Fruit fly (Drosophila melanogaster): Measurements from ENCODE around the gene kar.
A peak's percentile ranks its signal among the peaks of the same experiment; 100 is the strongest.

kar gene

DNA sequence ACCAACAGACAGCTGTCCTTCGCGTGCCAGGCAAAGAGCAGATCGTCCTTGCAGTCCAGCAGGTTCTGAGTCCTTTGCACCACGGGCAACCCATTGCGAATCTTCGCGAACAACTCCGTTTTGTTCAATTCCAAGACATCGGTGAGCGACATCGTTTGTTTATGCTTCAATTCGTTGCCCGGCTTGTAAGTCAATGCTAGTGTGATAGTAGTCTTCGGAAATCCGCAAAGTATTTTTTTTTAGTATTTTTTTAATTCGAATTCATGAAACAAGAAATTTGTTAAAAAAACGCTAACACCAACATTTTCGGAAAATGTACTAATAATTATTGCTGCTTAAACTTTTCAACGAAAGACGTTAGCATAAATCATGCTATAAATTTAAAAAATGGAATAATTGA is 10.3 kb downstream of the kar start, which contains the start of gene mbo (continued):
- no peak for TF ChIP-seq CG11723 (GFP tag; optimal IDR thresholded peaks at IDR 0.05)
- no peak for TF ChIP-seq nerfin-2 (GFP tag; IDR thresholded peaks at IDR 0.05; ENCODE audit: partially characterized antibody)
- peak; percentile 36 for TF ChIP-seq Dp (GFP tag; optimal IDR thresholded peaks at IDR 0.05)
- no peak for TF ChIP-seq nmo (GFP tag; optimal IDR thresholded peaks at IDR 0.05)
- peak; percentile 13 for TF ChIP-seq Myb (GFP tag; optimal IDR thresholded peaks at IDR 0.05)
- no peak for TF ChIP-seq CG10274 (GFP tag; optimal IDR thresholded peaks at IDR 0.05)
- no peak for TF ChIP-seq D19A (tag; optimal IDR thresholded peaks at IDR 0.05)
- no peak for TF ChIP-seq Xrp1 (GFP tag; IDR thresholded peaks at IDR 0.05)
- no peak for TF ChIP-seq crc (GFP tag; optimal IDR thresholded peaks at IDR 0.05)
- no peak for TF ChIP-seq CG2889 (GFP tag; IDR thresholded peaks at IDR 0.05)
- TF ChIP-seq Hey (tag; optimal IDR thresholded peaks at IDR 0.05) = no peak

DNA sequence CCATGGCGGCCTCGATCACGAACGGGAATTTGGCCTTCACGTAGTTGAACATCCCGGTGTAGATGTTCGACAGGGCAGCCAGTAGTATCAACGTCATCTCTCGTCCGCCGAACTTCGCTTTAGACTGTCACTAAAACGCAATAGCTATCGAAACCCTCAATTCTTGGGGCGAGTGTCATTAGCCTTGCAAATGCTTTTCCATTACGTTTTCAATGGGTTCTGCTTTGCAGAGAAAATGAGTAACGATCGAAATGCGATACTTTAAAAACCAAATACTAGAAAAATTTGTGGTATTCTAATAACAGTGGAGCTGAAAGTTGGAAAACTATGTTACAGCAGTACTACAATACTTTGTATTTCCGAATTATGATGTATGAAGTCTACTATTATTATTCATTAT is 13.0 kb downstream of the kar start, which contains the start of gene CG43630:
Gene CG43630 (minus strand): TSS at position 101 of the 400 bp plus-strand sequence.
- TF ChIP-seq NC2β (GFP tag; optimal IDR thresholded peaks at IDR 0.05) = no peak
- no peak for TF ChIP-seq chm (GFP tag; IDR thresholded peaks at IDR 0.05)
- TF ChIP-seq Tbp (GFP tag; optimal IDR thresholded peaks at IDR 0.05) = no peak
- no peak for TF ChIP-seq phol (tag; optimal IDR thresholded peaks at IDR 0.05)
- no peak for TF ChIP-seq Oli (tag; optimal IDR thresholded peaks at IDR 0.05)
- TF ChIP-seq CG15514 (GFP tag; optimal IDR thresholded peaks at IDR 0.05) = no peak
- TF ChIP-seq Sox100B (GFP tag; optimal IDR thresholded peaks at IDR 0.05) = no peak
- no peak for TF ChIP-seq bab2 (GFP tag; optimal IDR thresholded peaks at IDR 0.05)
- no peak for TF ChIP-seq Rfx (GFP tag; IDR thresholded peaks at IDR 0.05)
- TF ChIP-seq Sin3A (optimal IDR thresholded peaks at IDR 0.05) = no peak
- no peak for TF ChIP-seq Dbx (GFP tag; IDR thresholded peaks at IDR 0.05)
- TF ChIP-seq CG9609 (GFP tag; optimal IDR thresholded peaks at IDR 0.05) = no peak
- TF ChIP-seq CG3065 (GFP tag; optimal IDR thresholded peaks at IDR 0.05) = no peak
- TF ChIP-seq odd (GFP tag; optimal IDR thresholded peaks at IDR 0.05) = no peak
- TF ChIP-seq insv (GFP tag; optimal IDR thresholded peaks at IDR 0.05) = no peak
- TF ChIP-seq Dip2 (GFP tag; IDR thresholded peaks at IDR 0.05) = no peak
- no peak for TF ChIP-seq pho (GFP tag; optimal IDR thresholded peaks at IDR 0.05)
- no peak for TF ChIP-seq CG31441 (GFP tag; IDR thresholded peaks at IDR 0.05)
- TF ChIP-seq az2 (GFP tag; optimal IDR thresholded peaks at IDR 0.05) = no peak

DNA sequence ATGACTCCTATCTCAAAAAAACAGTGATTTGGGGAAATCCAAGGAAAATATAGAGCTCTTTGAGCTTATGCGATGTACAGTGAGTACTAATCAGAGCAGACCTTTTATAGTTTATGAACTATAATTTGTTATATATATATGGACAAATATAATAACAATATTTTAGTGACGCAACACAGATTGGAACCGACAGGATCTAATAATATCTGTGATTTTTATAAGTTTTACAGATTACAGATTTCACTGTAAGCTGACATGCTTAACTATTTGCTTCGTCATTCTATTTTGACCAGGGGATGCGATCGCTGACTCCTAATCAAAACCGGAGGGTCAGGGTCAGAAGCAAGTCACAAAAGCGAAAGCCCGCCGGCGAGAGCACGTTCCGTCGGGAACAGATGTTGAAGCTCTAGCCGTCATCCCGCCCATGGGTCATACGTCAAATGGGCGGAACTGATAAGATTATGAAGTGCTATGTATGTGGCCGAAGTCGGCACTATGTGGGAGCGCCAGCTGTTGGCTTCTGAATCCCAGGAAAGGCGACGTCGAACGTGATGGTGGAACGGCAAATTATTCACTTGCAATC is 15.0 kb downstream of the kar start, which contains the start of gene Gnmt:
Gene Gnmt (plus strand): TSS at position 568 of the 583 bp plus-strand sequence.
- TF ChIP-seq pan (optimal IDR thresholded peaks at IDR 0.05) (no peak), pan (GFP tag; optimal IDR thresholded peaks at IDR 0.05 in 1 of 2, IDR thresholded peaks at IDR 0.05 in 1 of 2) (peak in 1 of 2 experiments; percentile 16), Xbp1 (GFP tag; optimal IDR thresholded peaks at IDR 0.05) (peak; percentile 4), CG14014 (GFP tag; IDR thresholded peaks at IDR 0.05) (no peak), sd (tag; optimal IDR thresholded peaks at IDR 0.05) (no peak), sug (tag; optimal IDR thresholded peaks at IDR 0.05) (peak; percentile 84), lab (GFP tag; optimal IDR thresholded peaks at IDR 0.05) (peak; percentile 22), seq (GFP tag; IDR thresholded peaks at IDR 0.05) (0 out of 2 replicates have a peak, but pooled peaks have one; percentile 20), CG30403 (GFP tag; optimal IDR thresholded peaks at IDR 0.05) (peak; percentile 11), zfh2 (GFP tag; optimal IDR thresholded peaks at IDR 0.05) (no peak), Meics (GFP tag; optimal IDR thresholded peaks at IDR 0.05) (peak; percentile 44), Pdp1 (GFP tag; optimal IDR thresholded peaks at IDR 0.05) (peak in 1 of 2 experiments; percentile 24), Hr78 (GFP tag; optimal IDR thresholded peaks at IDR 0.05) (peak in 1 of 2 experiments; percentile 87), sim (GFP tag; IDR thresholded peaks at IDR 0.05) (no peak), nerfin-2 (GFP tag; IDR thresholded peaks at IDR 0.05; ENCODE audit: partially characterized antibody) (no peak), chinmo (GFP tag; IDR thresholded peaks at IDR 0.05; ENCODE audit: partially characterized antibody) (0 out of 4 replicates have a peak, but pooled peaks have one; percentile 19), CG9876 (GFP tag; optimal IDR thresholded peaks at IDR 0.05) (no peak), Fer3 (tag; optimal IDR thresholded peaks at IDR 0.05) (peak; percentile 40), ci (GFP tag; IDR thresholded peaks at IDR 0.05) (0 out of 3 replicates have a peak, but pooled peaks have one; percentile 16), CG2202 (tag; optimal IDR thresholded peaks at IDR 0.05) (no peak), ftz-f1 (GFP tag; optimal IDR thresholded peaks at IDR 0.05) (peak; percentile 26)
